Fruit fly (Drosophila melanogaster) whole organism, embryonic: ENCODE data around the gene CG17593.

Source experiments
- Aef1 ChIP-seq: fragments of 200-800 bp; sonication (Bioruptor generic); IDR thresholded peaks from 3 replicates; pipeline ENCODE4 v1.3.6; 2022; ENCODE audit warnings: missing biosample characterization, missing genetic modification characterization
- Asciz ChIP-seq: fragments of 200-800 bp; sonication (Bioruptor generic); optimal IDR thresholded peaks from 2 replicates; lab custom pipeline; 2017; ENCODE audit warnings: missing biosample characterization, mild to moderate bottlenecking, missing genetic modification characterization, missing genetic modification reagents
- Awh ChIP-seq: fragments of 200-800 bp; sonication (Bioruptor generic); IDR thresholded peaks from 2 replicates; pipeline ENCODE4, ENCODE4 v1.3.6; 2022; ENCODE audit warnings: missing biosample characterization, missing genetic modification characterization
- CG10147 ChIP-seq: fragments of 200-800 bp; sonication (Bioruptor generic); optimal IDR thresholded peaks from 2 replicates; lab custom pipeline; 2019; ENCODE audit warnings: missing biosample characterization, mild to moderate bottlenecking, missing genetic modification characterization, moderate library complexity
- CG10366 ChIP-seq: fragments of 200-800 bp; sonication (Bioruptor generic); IDR thresholded peaks from 2 replicates; pipeline ENCODE4 v1.3.6; 2022; ENCODE audit warnings: missing biosample characterization, missing genetic modification characterization
- CG10462 ChIP-seq: fragments of 200-800 bp; sonication (Bioruptor generic); optimal IDR thresholded peaks from 2 replicates; lab custom pipeline; 2016; ENCODE audit warnings: missing biosample characterization, missing genetic modification characterization
- CG13287 ChIP-seq: fragments of 200-800 bp; sonication (Bioruptor generic); IDR thresholded peaks from 2 replicates; pipeline ENCODE4 v1.3.6; 2022; ENCODE audit warnings: missing biosample characterization, missing genetic modification characterization; ENCODE audit not compliant: partially characterized antibody
- CG13296 ChIP-seq: fragments of 200-800 bp; sonication (Bioruptor generic); optimal IDR thresholded peaks from 3 replicates; lab custom pipeline; 2018; ENCODE audit warnings: missing biosample characterization, mild to moderate bottlenecking, missing genetic modification characterization
- CG13894 ChIP-seq: fragments of 200-800 bp; sonication (Bioruptor generic); optimal IDR thresholded peaks from 3 replicates; lab custom pipeline; 2018; ENCODE audit warnings: missing biosample characterization, mild to moderate bottlenecking, missing genetic modification characterization, moderate library complexity
- CG14441 ChIP-seq: fragments of 200-800 bp; sonication (Bioruptor generic); IDR thresholded peaks from 2 replicates; pipeline ENCODE4 v1.3.6; 2022; ENCODE audit warnings: missing biosample characterization, missing genetic modification characterization
- CG15514 ChIP-seq: fragments of 200-800 bp; sonication (Bioruptor generic); optimal IDR thresholded peaks from 3 replicates; lab custom pipeline; 2017; ENCODE audit warnings: missing biosample characterization, missing genetic modification characterization, mild to moderate bottlenecking, moderate library complexity, missing genetic modification reagents
- CG15601 ChIP-seq: fragments of 200-800 bp; sonication (Bioruptor generic); optimal IDR thresholded peaks from 3 replicates; lab custom pipeline; 2019; ENCODE audit warnings: missing biosample characterization, mild to moderate bottlenecking, missing genetic modification characterization, moderate library complexity
- CG17359 ChIP-seq: fragments of 200-800 bp; sonication (Bioruptor generic); optimal IDR thresholded peaks from 3 replicates; lab custom pipeline; 2018; ENCODE audit warnings: missing biosample characterization, mild to moderate bottlenecking, missing genetic modification characterization, moderate library complexity
- CG2120 ChIP-seq: fragments of 200-800 bp; sonication (Bioruptor generic); optimal IDR thresholded peaks from 3 replicates; lab custom pipeline; 2016; ENCODE audit warnings: missing biosample characterization, missing genetic modification characterization
- CG42726 ChIP-seq: fragments of 200-800 bp; sonication (Bioruptor generic); IDR thresholded peaks from 2 replicates; pipeline ENCODE4 v1.3.6; 2022; ENCODE audit warnings: missing biosample characterization, missing genetic modification characterization; ENCODE audit not compliant: partially characterized antibody
- CG4707 ChIP-seq: fragments of 200-800 bp; sonication (Bioruptor generic); optimal IDR thresholded peaks from 2 replicates; lab custom pipeline; 2018; ENCODE audit warnings: missing biosample characterization, mild to moderate bottlenecking, missing genetic modification characterization, moderate library complexity
- CG5245 ChIP-seq: fragments of 200-800 bp; sonication (Bioruptor generic); optimal IDR thresholded peaks from 3 replicates; lab custom pipeline; 2016; ENCODE audit warnings: missing biosample characterization, missing genetic modification characterization
- CG6689 ChIP-seq: fragments of 200-800 bp; sonication (Bioruptor generic); IDR thresholded peaks from 2 replicates; pipeline ENCODE4 v1.3.6; 2022; ENCODE audit warnings: missing biosample characterization, missing genetic modification characterization
- CG6854 ChIP-seq: fragments of 200-800 bp; sonication (Bioruptor generic); optimal IDR thresholded peaks from 3 replicates; lab custom pipeline; 2017; ENCODE audit warnings: missing biosample characterization, mild to moderate bottlenecking, missing genetic modification characterization
- CG7745 ChIP-seq: fragments of 200-800 bp; sonication (Bioruptor generic); optimal IDR thresholded peaks from 2 replicates; lab custom pipeline; 2018; ENCODE audit warnings: missing biosample characterization, mild to moderate bottlenecking, missing genetic modification characterization, moderate library complexity
- CG9609 ChIP-seq: fragments of 200-800 bp; sonication (Bioruptor generic); optimal IDR thresholded peaks from 3 replicates; lab custom pipeline; 2016; ENCODE audit warnings: missing biosample characterization, missing genetic modification characterization
- CG9817 ChIP-seq: fragments of 200-800 bp; sonication (Bioruptor generic); optimal IDR thresholded peaks from 2 replicates; lab custom pipeline; 2018; ENCODE audit warnings: missing biosample characterization, mild to moderate bottlenecking, missing genetic modification characterization, moderate library complexity
- CTCF ChIP-seq: fragments of 200-800 bp; sonication (Bioruptor generic); optimal IDR thresholded peaks from 2 replicates; lab custom pipeline; 2017; ENCODE audit warnings: missing biosample characterization, mild to moderate bottlenecking, missing genetic modification characterization, moderate library complexity
- Drgx ChIP-seq: fragments of 200-800 bp; sonication (Bioruptor generic); IDR thresholded peaks from 2 replicates; pipeline ENCODE4 v1.3.6; 2022; ENCODE audit warnings: missing biosample characterization, missing genetic modification characterization
- ERR ChIP-seq: fragments of 200-800 bp; sonication (Bioruptor generic); optimal IDR thresholded peaks from 2 replicates; lab custom pipeline; 2016; ENCODE audit warnings: missing biosample characterization, missing genetic modification characterization
- Fer2 ChIP-seq: fragments of 200-800 bp; sonication (Bioruptor generic); optimal IDR thresholded peaks from 2 replicates; lab custom pipeline; 2018; ENCODE audit warnings: missing biosample characterization, mild to moderate bottlenecking, missing genetic modification characterization, moderate library complexity
- Hmr ChIP-seq: fragments of 200-800 bp; sonication (Bioruptor generic); optimal IDR thresholded peaks from 3 replicates; lab custom pipeline; 2017; ENCODE audit warnings: mild to moderate bottlenecking, missing biosample characterization, missing genetic modification reagents, missing genetic modification characterization
- Hr51 ChIP-seq, 2 experiments: fragments of 200-800 bp; sonication (Bioruptor generic); optimal IDR thresholded peaks; 2 replicates in 1 of 2; 3 replicates in 1 of 2; lab custom pipeline; 2016 to 2018; ENCODE audit warnings: missing biosample characterization in 2 of 2, missing genetic modification characterization in 2 of 2, mild to moderate bottlenecking in 1 of 2, moderate library complexity in 1 of 2
- Hr78 ChIP-seq, 2 experiments: fragments of 200-800 bp in 1 of 2; fragments of >200 bp in 1 of 2; sonication (Bioruptor generic) in 1 of 2; optimal IDR thresholded peaks; 2 replicates each; lab custom pipeline; 2017 to 2019; ENCODE audit warnings: missing biosample characterization in 2 of 2, missing genetic modification characterization in 2 of 2, mild to moderate bottlenecking in 1 of 2, moderate library complexity in 1 of 2
- Med ChIP-seq: fragments of 200-800 bp; sonication (Bioruptor generic); peaks from one replicate; lab custom pipeline; 2016; ENCODE audit warnings: missing biosample characterization, missing genetic modification characterization, mild to moderate bottlenecking, inconsistent platforms, moderate library complexity
- Optix ChIP-seq: fragments of 200-800 bp; sonication (Bioruptor generic); IDR thresholded peaks from 3 replicates; pipeline ENCODE4 v1.3.6; 2022; ENCODE audit warnings: missing biosample characterization, missing genetic modification characterization
- Stat92E ChIP-seq, 3 experiments: fragments of >200 bp in 2 of 3; fragments of 200-800 bp in 1 of 3; sonication (Bioruptor generic) in 1 of 3; optimal IDR thresholded peaks; 2 replicates each; lab custom pipeline; 2017 to 2019; ENCODE audit warnings: missing biosample characterization in 3 of 3, missing genetic modification characterization in 3 of 3, mild to moderate bottlenecking in 1 of 3, moderate library complexity in 1 of 3
- ase ChIP-seq: fragments of 200-800 bp; sonication (Bioruptor generic); IDR thresholded peaks from 3 replicates; pipeline ENCODE4 v1.3.6; 2022; ENCODE audit warnings: missing biosample characterization, missing genetic modification characterization
- corto ChIP-seq: fragments of 200-800 bp; sonication (Bioruptor generic); optimal IDR thresholded peaks from 2 replicates; lab custom pipeline; 2016; ENCODE audit warnings: missing biosample characterization, mild to moderate bottlenecking, missing genetic modification characterization, moderate library complexity
- da ChIP-seq: fragments of 200-800 bp; sonication (Bioruptor generic); optimal IDR thresholded peaks from 2 replicates; lab custom pipeline; 2016; ENCODE audit warnings: missing biosample characterization, missing genetic modification characterization
- dmrt99B ChIP-seq: fragments of 200-800 bp; sonication (Bioruptor generic); optimal IDR thresholded peaks from 2 replicates; lab custom pipeline; 2018; ENCODE audit warnings: missing biosample characterization, mild to moderate bottlenecking, missing genetic modification characterization, moderate library complexity
- eyg ChIP-seq: fragments of 200-800 bp; sonication (Bioruptor generic); optimal IDR thresholded peaks from 3 replicates; lab custom pipeline; 2016; ENCODE audit warnings: missing biosample characterization, missing genetic modification characterization
- fd102C ChIP-seq: fragments of 200-800 bp; sonication (Bioruptor generic); optimal IDR thresholded peaks from 2 replicates; lab custom pipeline; 2018; ENCODE audit warnings: missing biosample characterization, mild to moderate bottlenecking, missing genetic modification characterization, moderate library complexity
- fu2 ChIP-seq: fragments of 200-800 bp; sonication (Bioruptor generic); optimal IDR thresholded peaks from 2 replicates; lab custom pipeline; 2016; ENCODE audit warnings: missing biosample characterization, missing genetic modification characterization
- gcm2 ChIP-seq: fragments of 200-800 bp; sonication (Bioruptor generic); optimal IDR thresholded peaks from 2 replicates; lab custom pipeline; 2016; ENCODE audit warnings: missing biosample characterization, missing genetic modification characterization
- her ChIP-seq: fragments of 200-800 bp; sonication (Bioruptor generic); optimal IDR thresholded peaks from 2 replicates; lab custom pipeline; 2016; ENCODE audit warnings: missing biosample characterization, missing genetic modification characterization
- hth ChIP-seq: fragments of >200 bp; optimal IDR thresholded peaks from 2 replicates; lab custom pipeline; 2017; ENCODE audit warnings: inconsistent platforms
- lbe ChIP-seq: fragments of 200-800 bp; sonication (Bioruptor generic); optimal IDR thresholded peaks from 2 replicates; lab custom pipeline; 2016; ENCODE audit warnings: missing biosample characterization, mild to moderate bottlenecking, missing genetic modification characterization
- mirr ChIP-seq: fragments of 200-800 bp; sonication (Bioruptor generic); optimal IDR thresholded peaks from 3 replicates; lab custom pipeline; 2018; ENCODE audit warnings: missing biosample characterization, mild to moderate bottlenecking, missing genetic modification characterization
- mld ChIP-seq: fragments of 200-800 bp; sonication (Bioruptor generic); IDR thresholded peaks from 3 replicates; pipeline ENCODE4 v1.3.6; 2022; ENCODE audit warnings: missing biosample characterization, missing genetic modification characterization; ENCODE audit not compliant: partially characterized antibody
- nau ChIP-seq: fragments of 200-800 bp; sonication (Bioruptor generic); optimal IDR thresholded peaks from 3 replicates; lab custom pipeline; 2017; ENCODE audit warnings: missing biosample characterization, mild to moderate bottlenecking, missing genetic modification characterization, missing genetic modification reagents
- pzg ChIP-seq: fragments of 200-800 bp; sonication (Bioruptor generic); optimal IDR thresholded peaks from 3 replicates; lab custom pipeline; 2018; ENCODE audit warnings: missing biosample characterization, mild to moderate bottlenecking, missing genetic modification characterization, moderate library complexity
- repo ChIP-seq: fragments of 200-800 bp; sonication (Bioruptor generic); optimal IDR thresholded peaks from 2 replicates; lab custom pipeline; 2016; ENCODE audit warnings: missing biosample characterization, missing genetic modification characterization
- stwl ChIP-seq: fragments of 200-800 bp; sonication (Bioruptor generic); optimal IDR thresholded peaks from 3 replicates; lab custom pipeline; 2018; ENCODE audit warnings: missing biosample characterization, mild to moderate bottlenecking, missing genetic modification characterization, moderate library complexity
- tll ChIP-seq, 2 experiments: fragments of 200-800 bp in 1 of 2; fragments of >200 bp in 1 of 2; sonication (Bioruptor generic) in 1 of 2; optimal IDR thresholded peaks; 2 replicates each; lab custom pipeline; 2017 to 2019; ENCODE audit warnings: missing biosample characterization in 2 of 2, missing genetic modification characterization in 2 of 2, mild to moderate bottlenecking in 1 of 2, moderate library complexity in 1 of 2
- trem ChIP-seq: fragments of 200-800 bp; optimal IDR thresholded peaks from 3 replicates; lab custom pipeline; 2019; ENCODE audit warnings: missing biosample characterization, mild to moderate bottlenecking, missing genetic modification characterization, moderate library complexity

Gene CG17593

DNA sequence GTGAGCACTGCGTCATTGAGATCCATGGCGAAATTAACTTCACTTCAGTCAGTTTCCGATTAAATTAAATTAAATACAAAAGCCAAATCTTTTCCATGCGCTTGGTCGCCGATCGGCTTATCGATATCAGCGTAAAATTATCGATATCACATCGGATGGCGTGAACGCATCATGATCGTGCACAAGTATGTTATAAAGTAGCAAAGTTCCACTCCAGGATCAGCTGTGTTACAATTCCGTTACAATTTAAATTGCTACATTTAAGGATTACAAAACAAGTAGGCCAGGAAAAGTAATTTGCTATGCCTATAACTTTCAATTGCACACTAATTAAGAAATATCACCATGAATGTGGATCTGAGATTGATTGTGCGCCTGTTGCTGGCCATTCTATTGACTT lies 44.8 kb upstream of the CG17593 start, which contains the start of the genes Pif1 and CG31776 (continued):
- no peak for TF ChIP-seq Hmr (GFP tag; lab: Kevin White, UChicago)
- TF ChIP-seq Hr78 (GFP tag; optimal IDR thresholded peaks at IDR 0.05; lab: Kevin White, UChicago): no peak
- TF ChIP-seq gcm2: no peak
- no peak for TF ChIP-seq CG9609 (GFP tag; lab: Kevin White, UChicago)
- no peak for TF ChIP-seq Stat92E (GFP tag; optimal IDR thresholded peaks at IDR 0.05; lab: Kevin White, UChicago)
- TF ChIP-seq hth (lab: Kevin White, UChicago): no peak
- no peak for TF ChIP-seq fd102C (GFP tag; lab: Kevin White, UChicago)
- no peak for TF ChIP-seq CG10462 (GFP tag; lab: Kevin White, UChicago)
- TF ChIP-seq eyg (GFP tag; lab: Kevin White, UChicago): no peak
- no peak for TF ChIP-seq CG13296
- TF ChIP-seq Med (GFP tag; lab: Kevin White, UChicago): peak; percentile 82
- no peak for TF ChIP-seq CG4707 (GFP tag; lab: Kevin White, UChicago)
- TF ChIP-seq CG14441: no peak
- no peak for TF ChIP-seq CG9817 (tag; lab: Kevin White, UChicago)
- no peak for TF ChIP-seq Asciz (GFP tag; lab: Kevin White, UChicago)
- no peak for TF ChIP-seq Hr51 (GFP tag; optimal IDR thresholded peaks at IDR 0.05; lab: Kevin White, UChicago)
- TF ChIP-seq CG17359 (tag; lab: Kevin White, UChicago): no peak
- TF ChIP-seq Fer2 (tag; lab: Kevin White, UChicago): no peak
- TF ChIP-seq mirr: no peak
- no peak for TF ChIP-seq CG6854 (GFP tag; lab: Kevin White, UChicago)
- TF ChIP-seq CG5245 (GFP tag; lab: Kevin White, UChicago): no peak
- TF ChIP-seq Drgx (GFP tag; lab: Robert Waterston, UW): no peak
- TF ChIP-seq CG13287: peak; percentile 82
- no peak for TF ChIP-seq lbe (GFP tag; lab: Kevin White, UChicago)
- TF ChIP-seq corto (GFP tag; lab: Kevin White, UChicago): no peak
- TF ChIP-seq CG15514 (GFP tag; lab: Kevin White, UChicago): peak; percentile 64
- TF ChIP-seq her: no peak
- no peak for TF ChIP-seq da (GFP tag; lab: Kevin White, UChicago)
- TF ChIP-seq pzg (GFP tag; lab: Kevin White, UChicago): peak; percentile 88
- no peak for TF ChIP-seq Optix (GFP tag; lab: Robert Waterston, UW)
- no peak for TF ChIP-seq Aef1 (GFP tag; lab: Robert Waterston, UW)
- no peak for TF ChIP-seq fu2 (GFP tag; lab: Kevin White, UChicago)
- no peak for TF ChIP-seq repo
- no peak for TF ChIP-seq CG10147 (GFP tag; lab: Kevin White, UChicago)
- TF ChIP-seq ase (GFP tag; lab: Robert Waterston, UW): no peak
- TF ChIP-seq CTCF (GFP tag; lab: Kevin White, UChicago): peak; percentile 69
- peak in 1 of 2 experiments; percentile 39 for TF ChIP-seq tll (GFP tag; optimal IDR thresholded peaks at IDR 0.05; lab: Kevin White, UChicago)
- no peak for TF ChIP-seq ERR
- no peak for TF ChIP-seq CG15601 (tag; lab: Kevin White, UChicago)
- TF ChIP-seq trem (tag; lab: Kevin White, UChicago): peak; percentile 83
- no peak for TF ChIP-seq CG2120 (GFP tag; lab: Kevin White, UChicago)
- peak; percentile 76 for TF ChIP-seq stwl
- no peak for TF ChIP-seq CG13894 (tag; lab: Kevin White, UChicago)
- TF ChIP-seq dmrt99B (tag; lab: Kevin White, UChicago): no peak
- TF ChIP-seq CG10366 (GFP tag; lab: Robert Waterston, UW): no peak
- peak; percentile 89 for TF ChIP-seq CG42726 (GFP tag; lab: Robert Waterston, UW)
- TF ChIP-seq Awh (GFP tag; lab: Robert Waterston, UW): no peak
- TF ChIP-seq mld: 0 out of 3 replicates have a peak, but pooled peaks have one; percentile 22
- TF ChIP-seq CG7745: no peak
- no peak for TF ChIP-seq nau (GFP tag; lab: Kevin White, UChicago)
- TF ChIP-seq CG6689 (GFP tag; lab: Robert Waterston, UW): no peak
